Worm (Caenorhabditis elegans) whole organism, L1 larva: ENCODE results near the gene cdk-11.1.
A peak's percentile ranks its signal among the peaks of the same experiment; 100 is the strongest.

Experiments
- C04F5.9 ChIP-seq: sonication (generic microtip); optimal IDR thresholded peaks from 2 replicates; lab custom pipeline; 2016; ENCODE audit warnings: missing genetic modification characterization, missing compliant biosample characterization
- C16A3.4 ChIP-seq: fragments of 150-350 bp; optimal IDR thresholded peaks from 2 replicates; lab custom pipeline; 2014; ENCODE audit warnings: missing biosample characterization, missing genetic modification characterization
- C34B4.2 ChIP-seq: sonication (generic microtip); optimal IDR thresholded peaks from 2 replicates; lab custom pipeline; 2017; ENCODE audit warnings: mild to moderate bottlenecking, missing genetic modification characterization, missing compliant biosample characterization
- alr-1 ChIP-seq: fragments of 200-800 bp; sonication (Bioruptor generic); optimal IDR thresholded peaks from 2 replicates; lab custom pipeline; 2018; ENCODE audit warnings: borderline replicate concordance, mild to moderate bottlenecking, missing genetic modification characterization, missing compliant biosample characterization
- aly-2 ChIP-seq: fragments of 150-350 bp; optimal IDR thresholded peaks from 2 replicates; lab custom pipeline; 2014; ENCODE audit warnings: missing biosample characterization, missing genetic modification characterization
- blmp-1 ChIP-seq: fragments of 150-350 bp; optimal IDR thresholded peaks from 2 replicates; lab custom pipeline; 2014; ENCODE audit warnings: missing biosample characterization, missing genetic modification characterization
- ceh-63 ChIP-seq: fragments of 200-800 bp; sonication (Bioruptor generic); optimal IDR thresholded peaks from 2 replicates; lab custom pipeline; 2018; ENCODE audit warnings: mild to moderate bottlenecking, missing genetic modification characterization, missing compliant biosample characterization
- ceh-8 ChIP-seq: fragments of 200-800 bp; sonication (Bioruptor generic); optimal IDR thresholded peaks from 2 replicates; lab custom pipeline; 2018; ENCODE audit warnings: mild to moderate bottlenecking, missing genetic modification characterization, moderate library complexity, missing compliant biosample characterization
- ceh-82 ChIP-seq, 3 experiments: fragments of 150-350 bp in 1 of 3; sonication (generic microtip) in 2 of 3; optimal IDR thresholded peaks; 2 replicates each; lab custom pipeline; 2014 to 2017; ENCODE audit warnings: missing biosample characterization in 3 of 3, missing genetic modification characterization in 3 of 3
- ces-1 ChIP-seq: fragments of 150-350 bp; optimal IDR thresholded peaks from 2 replicates; lab custom pipeline; 2014; ENCODE audit warnings: missing biosample characterization, missing genetic modification reagents, missing genetic modification characterization
- dpl-1 ChIP-seq, 3 experiments: fragments of 150-350 bp in 2 of 3; sonication (generic microtip) in 1 of 3; optimal IDR thresholded peaks; 2 replicates each; lab custom pipeline; 2014 to 2017; ENCODE audit warnings: missing biosample characterization in 3 of 3, missing genetic modification characterization in 3 of 3, missing genetic modification reagents in 3 of 3
- efl-1 ChIP-seq, 4 experiments: fragments of 150-350 bp; optimal IDR thresholded peaks in 3 of 4; peaks in 1 of 4; 1 replicate in 1 of 4; 2 replicates in 3 of 4; lab custom pipeline; 2014; ENCODE audit warnings: missing biosample characterization in 2 of 4, missing genetic modification characterization in 2 of 4, missing genetic modification reagents in 2 of 4
- egl-27 ChIP-seq, 2 experiments: fragments of 150-350 bp in 1 of 2; sonication (generic microtip); optimal IDR thresholded peaks; 3 replicates each; lab custom pipeline; 2017 to 2018; ENCODE audit warnings: missing biosample characterization in 2 of 2, missing genetic modification characterization in 2 of 2, missing genetic modification reagents in 2 of 2
- elt-2 ChIP-seq: sonication (generic microtip); optimal IDR thresholded peaks from 2 replicates; lab custom pipeline; 2016; ENCODE audit warnings: missing genetic modification characterization, mild to moderate bottlenecking, inconsistent platforms, missing compliant biosample characterization, missing genetic modification reagents
- fkh-8 ChIP-seq: sonication (generic microtip); optimal IDR thresholded peaks from 2 replicates; lab custom pipeline; 2016; ENCODE audit warnings: mild to moderate bottlenecking, missing genetic modification characterization, missing compliant biosample characterization
- fos-1 ChIP-seq: fragments of 150-350 bp; optimal IDR thresholded peaks from 2 replicates; lab custom pipeline; 2014; ENCODE audit warnings: missing biosample characterization, missing genetic modification characterization
- grh-1 ChIP-seq: fragments of 200-800 bp; sonication (Bioruptor generic); IDR thresholded peaks from 2 replicates; pipeline ENCODE4 v1.3.6; 2022; ENCODE audit warnings: missing genetic modification reagents, missing genetic modification characterization, missing compliant biosample characterization
- hlh-17 ChIP-seq: fragments of 200-800 bp; sonication (Bioruptor generic); optimal IDR thresholded peaks from 2 replicates; lab custom pipeline; 2018; ENCODE audit warnings: missing genetic modification characterization, mild to moderate bottlenecking, missing compliant biosample characterization, moderate library complexity, borderline replicate concordance
- hlh-4 ChIP-seq: sonication (generic microtip); optimal IDR thresholded peaks from 2 replicates; lab custom pipeline; 2016; ENCODE audit warnings: mild to moderate bottlenecking, missing genetic modification characterization, missing compliant biosample characterization
- irx-1 ChIP-seq: sonication (generic microtip); optimal IDR thresholded peaks from 2 replicates; lab custom pipeline; 2016; ENCODE audit warnings: missing genetic modification characterization, missing compliant biosample characterization
- isw-1 ChIP-seq: fragments of 200-800 bp; sonication (Bioruptor generic); IDR thresholded peaks from 2 replicates; pipeline ENCODE4 v1.3.6; 2022; ENCODE audit warnings: missing genetic modification characterization, missing compliant biosample characterization
- jun-1 ChIP-seq: fragments of 150-350 bp; optimal IDR thresholded peaks from 2 replicates; lab custom pipeline; 2014; ENCODE audit warnings: missing biosample characterization, missing genetic modification reagents, missing genetic modification characterization
- lin-13 ChIP-seq: fragments of 150-350 bp; optimal IDR thresholded peaks from 2 replicates; lab custom pipeline; 2014; ENCODE audit warnings: missing biosample characterization, missing genetic modification reagents, missing genetic modification characterization
- lin-14 ChIP-seq: fragments of 200-800 bp; sonication (Bioruptor generic); optimal IDR thresholded peaks from 2 replicates; lab custom pipeline; 2018; ENCODE audit warnings: mild to moderate bottlenecking, missing genetic modification characterization, moderate library complexity, missing compliant biosample characterization
- lin-15B ChIP-seq: fragments of 150-350 bp; sonication (generic microtip); optimal IDR thresholded peaks from 3 replicates; lab custom pipeline; 2014; ENCODE audit warnings: missing biosample characterization, missing genetic modification characterization
- lin-39 ChIP-seq: fragments of 150-350 bp; optimal IDR thresholded peaks from 2 replicates; lab custom pipeline; 2014; ENCODE audit warnings: missing biosample characterization, missing genetic modification reagents, missing genetic modification characterization
- lir-3 ChIP-seq: sonication (generic microtip); optimal IDR thresholded peaks from 2 replicates; lab custom pipeline; 2016; ENCODE audit warnings: mild to moderate bottlenecking, missing genetic modification characterization, moderate library complexity, missing compliant biosample characterization; ENCODE audit not compliant: poor library complexity
- mab-9 ChIP-seq: fragments of 200-800 bp; sonication (Bioruptor generic); IDR thresholded peaks from 2 replicates; pipeline ENCODE4 v1.3.6; 2022; ENCODE audit warnings: missing genetic modification reagents, missing genetic modification characterization, missing compliant biosample characterization
- mdl-1 ChIP-seq, 2 experiments: fragments of 150-350 bp; optimal IDR thresholded peaks; 2 replicates each; lab custom pipeline; 2014 to 2017; ENCODE audit warnings: missing biosample characterization in 2 of 2, missing genetic modification characterization in 2 of 2, inconsistent platforms in 1 of 2
- nhr-11 ChIP-seq: fragments of 150-350 bp; optimal IDR thresholded peaks from 2 replicates; lab custom pipeline; 2014; ENCODE audit warnings: missing biosample characterization, missing genetic modification characterization
- nhr-19 ChIP-seq: fragments of 200-800 bp; sonication (Bioruptor generic); conservative IDR thresholded peaks from 2 replicates; pipeline ENCODE4 v1.3.6; 2022; ENCODE audit warnings: missing genetic modification characterization, missing compliant biosample characterization
- nhr-20 ChIP-seq: sonication (generic microtip); optimal IDR thresholded peaks from 2 replicates; lab custom pipeline; 2016; ENCODE audit warnings: mild to moderate bottlenecking, missing genetic modification characterization, missing compliant biosample characterization
- nhr-47 ChIP-seq: sonication (generic microtip); optimal IDR thresholded peaks from 2 replicates; lab custom pipeline; 2016; ENCODE audit warnings: mild to moderate bottlenecking, missing genetic modification characterization, moderate library complexity, missing compliant biosample characterization
- nhr-71 ChIP-seq: sonication (generic microtip); optimal IDR thresholded peaks from 2 replicates; lab custom pipeline; 2016; ENCODE audit warnings: mild to moderate bottlenecking, missing genetic modification characterization, moderate library complexity, missing compliant biosample characterization
- nhr-76 ChIP-seq: sonication (generic microtip); optimal IDR thresholded peaks from 2 replicates; lab custom pipeline; 2017; ENCODE audit warnings: missing biosample characterization, missing genetic modification characterization
- nhr-77 ChIP-seq: fragments of 150-350 bp; optimal IDR thresholded peaks from 2 replicates; lab custom pipeline; 2014; ENCODE audit warnings: missing biosample characterization, missing genetic modification characterization
- nhr-85 ChIP-seq: sonication (generic microtip); peaks from one replicate; lab custom pipeline; 2016; ENCODE audit warnings: missing genetic modification characterization, inconsistent platforms, missing compliant biosample characterization
- nhr-90 ChIP-seq: sonication (generic microtip); optimal IDR thresholded peaks from 2 replicates; lab custom pipeline; 2016; ENCODE audit warnings: mild to moderate bottlenecking, missing genetic modification characterization, missing compliant biosample characterization; ENCODE audit not compliant: poor library complexity
- pqm-1 ChIP-seq: sonication (generic microtip); optimal IDR thresholded peaks from 3 replicates; lab custom pipeline; 2017; ENCODE audit warnings: missing biosample characterization, missing genetic modification characterization
- rnt-1 ChIP-seq: sonication (generic microtip); optimal IDR thresholded peaks from 2 replicates; lab custom pipeline; 2016; ENCODE audit warnings: mild to moderate bottlenecking, missing genetic modification characterization, moderate library complexity, missing compliant biosample characterization
- skn-1 ChIP-seq: fragments of 150-350 bp; optimal IDR thresholded peaks from 2 replicates; lab custom pipeline; 2014; ENCODE audit warnings: missing biosample characterization, missing genetic modification characterization
- snpc-4 ChIP-seq: fragments of 150-350 bp; optimal IDR thresholded peaks from 2 replicates; lab custom pipeline; 2014; ENCODE audit warnings: missing biosample characterization, missing genetic modification characterization
- snu-23 ChIP-seq: sonication (generic microtip); optimal IDR thresholded peaks from 2 replicates; lab custom pipeline; 2016; ENCODE audit warnings: missing genetic modification characterization, missing compliant biosample characterization
- sptf-1 ChIP-seq: fragments of 150-350 bp; optimal IDR thresholded peaks from 2 replicates; lab custom pipeline; 2014; ENCODE audit warnings: missing biosample characterization, missing genetic modification characterization
- swsn-7 ChIP-seq: sonication (generic microtip); optimal IDR thresholded peaks from 2 replicates; lab custom pipeline; 2016; ENCODE audit warnings: missing genetic modification characterization, missing compliant biosample characterization
- tbx-2 ChIP-seq: sonication (generic microtip); optimal IDR thresholded peaks from 2 replicates; lab custom pipeline; 2016; ENCODE audit warnings: missing genetic modification characterization, missing compliant biosample characterization
- unc-130 ChIP-seq: fragments of 150-350 bp; optimal IDR thresholded peaks from 2 replicates; lab custom pipeline; 2017; ENCODE audit warnings: missing biosample characterization, missing genetic modification characterization, inconsistent platforms
- unc-86 ChIP-seq: sonication (generic microtip); optimal IDR thresholded peaks from 2 replicates; lab custom pipeline; 2016; ENCODE audit warnings: missing genetic modification characterization, missing compliant biosample characterization
- vab-15 ChIP-seq: sonication (generic microtip); optimal IDR thresholded peaks from 2 replicates; lab custom pipeline; 2017; ENCODE audit warnings: missing genotype, mild to moderate bottlenecking, missing genetic modification characterization, missing compliant biosample characterization
- xbp-1 ChIP-seq: sonication (generic microtip); optimal IDR thresholded peaks from 2 replicates; lab custom pipeline; 2016; ENCODE audit warnings: missing genetic modification characterization, missing compliant biosample characterization
- zip-4 ChIP-seq: fragments of 200-800 bp; sonication (Bioruptor generic); optimal IDR thresholded peaks from 2 replicates; lab custom pipeline; 2018; ENCODE audit warnings: mild to moderate bottlenecking, missing genetic modification characterization, moderate library complexity, missing compliant biosample characterization
- ztf-4 ChIP-seq: fragments of 150-350 bp; optimal IDR thresholded peaks from 2 replicates; lab custom pipeline; 2014; ENCODE audit warnings: missing biosample characterization, missing genetic modification characterization

Gene cdk-11.1

ce11 chrII:7708540-7708939 lies 9.5 kb downstream of the cdk-11.1 start, which contains the start of gene B0495.9:
TSS of gene B0495.9 (minus strand) at chrII:7708710.
- TF ChIP-seq jun-1 (no peak), nhr-20 (tag; lab: Kevin White, UChicago) (peak; percentile 41), lin-15B (no peak), elt-2 (peak; percentile 29), nhr-77 (tag; lab: Kevin White, UChicago) (no peak), alr-1 (tag; lab: Kevin White, UChicago) (no peak), tbx-2 (tag; lab: Kevin White, UChicago) (peak; percentile 1), xbp-1 (tag; lab: Kevin White, UChicago) (peak; percentile 42), mab-9 (GFP tag; lab: Robert Waterston, UW) (peak; percentile 58; the same call in 1 of the 2 replicates), swsn-7 (tag; lab: Kevin White, UChicago) (peak; percentile 50), ces-1 (no peak), unc-130 (tag; lab: Kevin White, UChicago) (peak; percentile 17), fos-1 (tag; lab: Kevin White, UChicago) (no peak), isw-1 (GFP tag; lab: Robert Waterston, UW) (peak; percentile 31; the same call in 1 of the 2 replicates), sptf-1 (tag; lab: Kevin White, UChicago) (no peak), grh-1 (GFP tag; lab: Robert Waterston, UW) (no peak), snpc-4 (tag; lab: Kevin White, UChicago) (peak; percentile 23), ztf-4 (no peak), fkh-8 (tag; lab: Kevin White, UChicago) (no peak), zip-4 (GFP tag; lab: Kevin White, UChicago) (no peak), unc-86 (tag; lab: Kevin White, UChicago) (no peak), C34B4.2 (tag; lab: Kevin White, UChicago) (no peak), lin-39 (tag; lab: Kevin White, UChicago) (peak; percentile 31), rnt-1 (peak; percentile 81), efl-1 (optimal IDR thresholded peaks at IDR 0.05; lab: Kevin White, UChicago) (peak; percentile 50 to 63), efl-1 (GFP tag; optimal IDR thresholded peaks at IDR 0.05 in 1 of 2; lab: Kevin White, UChicago) (peak; percentile 43 to 95), lir-3 (peak; percentile 26), mdl-1 (tag; optimal IDR thresholded peaks at IDR 0.05; lab: Kevin White, UChicago) (peak in 1 of 2 experiments; percentile 12), C04F5.9 (peak; percentile 26), blmp-1 (tag; lab: Kevin White, UChicago) (peak; percentile 3), dpl-1 (GFP tag; optimal IDR thresholded peaks at IDR 0.05; lab: Kevin White, UChicago) (peak; percentile 42 to 54 (median 52)), nhr-19 (peak; percentile 48), nhr-90 (tag; lab: Kevin White, UChicago) (peak; percentile 47), C16A3.4 (peak; percentile 38), skn-1 (tag; lab: Kevin White, UChicago) (peak; percentile 51), lin-14 (peak; percentile 42), ceh-8 (GFP tag; lab: Kevin White, UChicago) (no peak), vab-15 (tag; lab: Kevin White, UChicago) (no peak), ceh-82 (tag; optimal IDR thresholded peaks at IDR 0.05; lab: Kevin White, UChicago) (peak; percentile 16 to 37 (median 21)), nhr-71 (tag; lab: Kevin White, UChicago) (peak; percentile 61), hlh-4 (tag; lab: Kevin White, UChicago) (no peak), nhr-11 (tag; lab: Kevin White, UChicago) (no peak), nhr-76 (tag; lab: Kevin White, UChicago) (peak; percentile 19), snu-23 (GFP tag; lab: Kevin White, UChicago) (peak; percentile 68), nhr-85 (tag; lab: Kevin White, UChicago) (peak; percentile 56), aly-2 (tag; lab: Kevin White, UChicago) (no peak), hlh-17 (GFP tag; lab: Kevin White, UChicago) (no peak), ceh-63 (no peak), lin-13 (GFP tag; lab: Kevin White, UChicago) (no peak), nhr-47 (tag; lab: Kevin White, UChicago) (peak; percentile 54), pqm-1 (tag; lab: Kevin White, UChicago) (no peak), egl-27 (tag; optimal IDR thresholded peaks at IDR 0.05; lab: Kevin White, UChicago) (no peak), irx-1 (peak; percentile 34)
